Worm (Caenorhabditis elegans) whole organism, mixed stage, embryonic: ENCODE measurements around the gene cest-34.

Experiments used
- blmp-1 ChIP-seq: fragments of 150-350 bp; optimal IDR thresholded peaks from 2 replicates; lab custom pipeline; 2014; ENCODE audit warnings: missing biosample characterization, missing genetic modification characterization
- ceh-83 ChIP-seq: fragments of 200-800 bp; sonication (Bioruptor generic); optimal IDR thresholded peaks from 2 replicates; lab custom pipeline; 2018; ENCODE audit warnings: mild to moderate bottlenecking, missing genetic modification characterization, missing compliant biosample characterization
- elt-3 ChIP-seq: fragments of 150-350 bp; optimal IDR thresholded peaks from 2 replicates; lab custom pipeline; 2014; ENCODE audit warnings: missing biosample characterization, missing genetic modification characterization
- lsy-2 ChIP-seq: fragments of 150-350 bp; optimal IDR thresholded peaks from 2 replicates; lab custom pipeline; 2014; ENCODE audit warnings: missing biosample characterization, missing genetic modification characterization
- nhr-12 ChIP-seq: fragments of 150-350 bp; optimal IDR thresholded peaks from 2 replicates; lab custom pipeline; 2014; ENCODE audit warnings: missing biosample characterization, missing genetic modification characterization
- nhr-2 ChIP-seq: fragments of 150-350 bp; optimal IDR thresholded peaks from 2 replicates; lab custom pipeline; 2014; ENCODE audit warnings: missing biosample characterization, missing genetic modification characterization
- nhr-28 ChIP-seq: fragments of 150-350 bp; optimal IDR thresholded peaks from 2 replicates; lab custom pipeline; 2014; ENCODE audit warnings: missing biosample characterization, missing genetic modification characterization
- nhr-76 ChIP-seq: sonication (generic microtip); optimal IDR thresholded peaks from 2 replicates; lab custom pipeline; 2017; ENCODE audit warnings: missing biosample characterization, missing genetic modification characterization
- unc-120 ChIP-seq: sonication (generic microtip); optimal IDR thresholded peaks from 2 replicates; lab custom pipeline; 2017; ENCODE audit warnings: missing genetic modification characterization, missing compliant biosample characterization; ENCODE audit not compliant: poor library complexity, severe bottlenecking
- unc-39 ChIP-seq: fragments of 150-350 bp; optimal IDR thresholded peaks from 2 replicates; lab custom pipeline; 2014; ENCODE audit warnings: missing biosample characterization, missing genetic modification characterization
- unc-62 ChIP-seq: fragments of 150-350 bp; optimal IDR thresholded peaks from 2 replicates; lab custom pipeline; 2014; ENCODE audit warnings: missing biosample characterization, missing genetic modification reagents, missing genetic modification characterization
- zip-8 ChIP-seq: fragments of 150-350 bp; optimal IDR thresholded peaks from 2 replicates; lab custom pipeline; 2014; ENCODE audit warnings: missing biosample characterization, missing genetic modification characterization
- ztf-11 ChIP-seq: fragments of 150-350 bp; optimal IDR thresholded peaks from 2 replicates; lab custom pipeline; 2014; ENCODE audit warnings: missing biosample characterization, missing genetic modification characterization

- TF ChIP-seq nhr-76 (tag; lab: Kevin White, UChicago) (no peak), nhr-2 (tag; lab: Kevin White, UChicago) (no peak), zip-8 (tag; lab: Kevin White, UChicago) (no peak), lsy-2 (tag; lab: Kevin White, UChicago) (no peak), ztf-11 (tag; lab: Kevin White, UChicago) (no peak), unc-62 (GFP tag; lab: Kevin White, UChicago) (no peak), ceh-83 (GFP tag; lab: Kevin White, UChicago) (no peak), unc-120 (no peak), nhr-28 (tag; lab: Kevin White, UChicago) (no peak), unc-39 (tag; lab: Kevin White, UChicago) (no peak), blmp-1 (tag; lab: Kevin White, UChicago) (no peak), nhr-12 (tag; lab: Kevin White, UChicago) (no peak), elt-3 (no peak)
Observed at ce11 chrV:6652051-6652450, 24.5 kb upstream of the cest-34 start, which contains the start of gene T10H9.8.
